Worm (Caenorhabditis elegans) whole organism, L3 larva: ENCODE data around the gene his-35.

Experiments
- ama-1 ChIP-seq: fragments of 150-350 bp; optimal IDR thresholded peaks from 2 replicates; lab custom pipeline; 2018
- elt-3 ChIP-seq, 3 experiments: fragments of 150-350 bp in 1 of 3; sonication (generic microtip) in 2 of 3; optimal IDR thresholded peaks; 2 replicates in 2 of 3; 4 replicates in 1 of 3; lab custom pipeline; 2014 to 2017; ENCODE audit warnings: missing biosample characterization in 3 of 3, missing genetic modification characterization in 3 of 3
- fkh-2 ChIP-seq: fragments of 150-350 bp; optimal IDR thresholded peaks from 2 replicates; lab custom pipeline; 2014; ENCODE audit warnings: missing biosample characterization, missing genetic modification reagents, missing genetic modification characterization
- nhr-11 ChIP-seq: fragments of 150-350 bp; optimal IDR thresholded peaks from 2 replicates; lab custom pipeline; 2014; ENCODE audit warnings: missing biosample characterization, missing genetic modification characterization
- nhr-23 ChIP-seq: fragments of 150-350 bp; optimal IDR thresholded peaks from 2 replicates; lab custom pipeline; 2014; ENCODE audit warnings: missing biosample characterization, missing genetic modification reagents, missing genetic modification characterization
- nhr-237 ChIP-seq: fragments of 150-350 bp; optimal IDR thresholded peaks from 2 replicates; lab custom pipeline; 2014; ENCODE audit warnings: missing biosample characterization, missing genetic modification characterization
- nhr-25 ChIP-seq: sonication (generic microtip); optimal IDR thresholded peaks from 2 replicates; lab custom pipeline; 2017; ENCODE audit warnings: missing biosample characterization, missing genetic modification characterization
- nhr-77 ChIP-seq: fragments of 150-350 bp; optimal IDR thresholded peaks from 2 replicates; lab custom pipeline; 2014; ENCODE audit warnings: missing biosample characterization, missing genetic modification characterization
- pha-4 ChIP-seq: fragments of 150-350 bp; optimal IDR thresholded peaks from 2 replicates; lab custom pipeline; 2014; ENCODE audit warnings: missing biosample characterization, missing genetic modification reagents, missing genetic modification characterization
- pqm-1 ChIP-seq: fragments of 150-350 bp; optimal IDR thresholded peaks from 2 replicates; lab custom pipeline; 2017; ENCODE audit warnings: missing biosample characterization, missing genetic modification characterization, inconsistent platforms
- snpc-4 ChIP-seq: fragments of 150-350 bp; optimal IDR thresholded peaks from 2 replicates; lab custom pipeline; 2014; ENCODE audit warnings: missing biosample characterization, missing genetic modification characterization
- tbx-2 ChIP-seq: sonication (generic microtip); optimal IDR thresholded peaks from 2 replicates; lab custom pipeline; 2016; ENCODE audit warnings: mild to moderate bottlenecking, missing genetic modification characterization, missing compliant biosample characterization

- TF ChIP-seq fkh-2 (no peak), pha-4 (tag; lab: Kevin White, UChicago) (no peak), pqm-1 (tag; lab: Kevin White, UChicago) (no peak), nhr-25 (tag; lab: Kevin White, UChicago) (no peak), ama-1 (lab: Kevin White, UChicago) (no peak), nhr-11 (tag; lab: Kevin White, UChicago) (no peak), nhr-237 (tag; lab: Kevin White, UChicago) (no peak), elt-3 (tag; optimal IDR thresholded peaks at IDR 0.05; lab: Kevin White, UChicago) (no peak), nhr-77 (tag; lab: Kevin White, UChicago) (no peak), snpc-4 (tag; lab: Kevin White, UChicago) (no peak), nhr-23 (tag; lab: Kevin White, UChicago) (no peak), tbx-2 (no peak)
These were observed 11.6 kb upstream of the his-35 start for ce11 chrV:9556668-9557067.
